Worm (Caenorhabditis elegans) whole organism, L4/young adult: ENCODE data around the gene flp-25.

ENCODE experiments used
- W03F9.2 ChIP-seq: fragments of 150-350 bp; optimal IDR thresholded peaks from 2 replicates; lab custom pipeline; 2014; ENCODE audit warnings: missing biosample characterization, missing genetic modification characterization
- dao-5 ChIP-seq: sonication (generic microtip); optimal IDR thresholded peaks from 2 replicates; lab custom pipeline; 2016; ENCODE audit warnings: missing genotype, missing genetic modification characterization, moderate library complexity, missing compliant biosample characterization
- him-1 ChIP-seq: sonication (generic microtip); optimal IDR thresholded peaks from 2 replicates; lab custom pipeline; 2016; ENCODE audit warnings: missing genotype, missing genetic modification reagents, missing genetic modification characterization, missing compliant biosample characterization

- TF ChIP-seq dao-5 (no peak), him-1 (no peak), W03F9.2 (no peak)
Measured at ce11 chrIII:9326528-9326927, 34.8 kb upstream of the flp-25 start.
